Worm (Caenorhabditis elegans) whole organism, mixed stage, embryonic: ENCODE results near the gene C29E4.17.

Experiments
- M03D4.4 ChIP-seq: sonication (generic microtip); optimal IDR thresholded peaks from 2 replicates; lab custom pipeline; 2017; ENCODE audit warnings: mild to moderate bottlenecking, missing genetic modification characterization, missing compliant biosample characterization
- bed-3 ChIP-seq: fragments of 200-800 bp; sonication (Bioruptor generic); optimal IDR thresholded peaks from 3 replicates; lab custom pipeline; 2018; ENCODE audit warnings: mild to moderate bottlenecking, missing genetic modification characterization, moderate library complexity, missing compliant biosample characterization
- blmp-1 ChIP-seq: fragments of 150-350 bp; optimal IDR thresholded peaks from 2 replicates; lab custom pipeline; 2014; ENCODE audit warnings: missing biosample characterization, missing genetic modification characterization
- ceh-43 ChIP-seq: fragments of 200-800 bp; sonication (Bioruptor generic); optimal IDR thresholded peaks from 2 replicates; lab custom pipeline; 2018; ENCODE audit warnings: mild to moderate bottlenecking, missing genetic modification characterization, moderate library complexity, missing compliant biosample characterization
- ceh-83 ChIP-seq: fragments of 200-800 bp; sonication (Bioruptor generic); optimal IDR thresholded peaks from 2 replicates; lab custom pipeline; 2018; ENCODE audit warnings: mild to moderate bottlenecking, missing genetic modification characterization, missing compliant biosample characterization
- ces-1 ChIP-seq: fragments of 150-350 bp; optimal IDR thresholded peaks from 2 replicates; lab custom pipeline; 2014; ENCODE audit warnings: missing biosample characterization, missing genetic modification reagents, missing genetic modification characterization
- cnd-1 ChIP-seq: fragments of 200-800 bp; sonication (Bioruptor generic); optimal IDR thresholded peaks from 2 replicates; lab custom pipeline; 2018; ENCODE audit warnings: mild to moderate bottlenecking, missing genetic modification characterization, missing compliant biosample characterization
- drap-1 ChIP-seq: fragments of 200-800 bp; sonication (Bioruptor generic); optimal IDR thresholded peaks from 3 replicates; lab custom pipeline; 2018; ENCODE audit warnings: mild to moderate bottlenecking, missing genetic modification characterization, missing compliant biosample characterization
- elt-1 ChIP-seq: sonication (generic microtip); optimal IDR thresholded peaks from 2 replicates; lab custom pipeline; 2017; ENCODE audit warnings: missing genetic modification characterization, mild to moderate bottlenecking, missing compliant biosample characterization, antibody characterized with exemption, moderate library complexity, borderline replicate concordance; ENCODE audit not compliant: insufficient read depth
- elt-3 ChIP-seq: fragments of 150-350 bp; optimal IDR thresholded peaks from 2 replicates; lab custom pipeline; 2014; ENCODE audit warnings: missing biosample characterization, missing genetic modification characterization
- hlh-1 ChIP-seq: fragments of 150-350 bp; optimal IDR thresholded peaks from 2 replicates; lab custom pipeline; 2014; ENCODE audit warnings: missing biosample characterization, missing genetic modification reagents, missing genetic modification characterization
- lin-13 ChIP-seq: fragments of 150-350 bp; optimal IDR thresholded peaks from 2 replicates; lab custom pipeline; 2014; ENCODE audit warnings: missing biosample characterization, missing genetic modification characterization
- lin-32 ChIP-seq: fragments of 200-800 bp; sonication (Bioruptor generic); optimal IDR thresholded peaks from 2 replicates; lab custom pipeline; 2018; ENCODE audit warnings: mild to moderate bottlenecking, missing genetic modification characterization, missing compliant biosample characterization
- lsy-2 ChIP-seq: fragments of 150-350 bp; optimal IDR thresholded peaks from 2 replicates; lab custom pipeline; 2014; ENCODE audit warnings: missing biosample characterization, missing genetic modification characterization
- mab-5 ChIP-seq: fragments of 150-350 bp; optimal IDR thresholded peaks from 2 replicates; lab custom pipeline; 2014; ENCODE audit warnings: missing biosample characterization, missing genetic modification characterization
- mep-1 ChIP-seq: fragments of 150-350 bp; optimal IDR thresholded peaks from 2 replicates; lab custom pipeline; 2017; ENCODE audit warnings: missing biosample characterization, missing genetic modification reagents, missing genetic modification characterization, inconsistent platforms
- mls-2 ChIP-seq: sonication (generic microtip); optimal IDR thresholded peaks from 2 replicates; lab custom pipeline; 2016; ENCODE audit warnings: mild to moderate bottlenecking, missing genetic modification characterization, moderate library complexity, missing compliant biosample characterization
- nhr-12 ChIP-seq: fragments of 150-350 bp; optimal IDR thresholded peaks from 2 replicates; lab custom pipeline; 2014; ENCODE audit warnings: missing biosample characterization, missing genetic modification characterization
- nhr-2 ChIP-seq: fragments of 150-350 bp; optimal IDR thresholded peaks from 2 replicates; lab custom pipeline; 2014; ENCODE audit warnings: missing biosample characterization, missing genetic modification characterization
- nhr-237 ChIP-seq: fragments of 150-350 bp; optimal IDR thresholded peaks from 2 replicates; lab custom pipeline; 2014; ENCODE audit warnings: missing biosample characterization, missing genetic modification characterization
- pha-4 ChIP-seq: fragments of 150-350 bp; optimal IDR thresholded peaks from 2 replicates; lab custom pipeline; 2018; ENCODE audit warnings: missing biosample characterization, missing genetic modification reagents, missing genetic modification characterization
- sptf-1 ChIP-seq: sonication (generic microtip); optimal IDR thresholded peaks from 2 replicates; lab custom pipeline; 2017; ENCODE audit warnings: mild to moderate bottlenecking, missing genetic modification characterization, moderate library complexity, missing compliant biosample characterization
- unc-120 ChIP-seq: sonication (generic microtip); optimal IDR thresholded peaks from 2 replicates; lab custom pipeline; 2017; ENCODE audit warnings: missing genetic modification characterization, missing compliant biosample characterization; ENCODE audit not compliant: poor library complexity, severe bottlenecking
- unc-39 ChIP-seq: fragments of 150-350 bp; optimal IDR thresholded peaks from 2 replicates; lab custom pipeline; 2014; ENCODE audit warnings: missing biosample characterization, missing genetic modification characterization
- unc-62 ChIP-seq: fragments of 150-350 bp; optimal IDR thresholded peaks from 2 replicates; lab custom pipeline; 2014; ENCODE audit warnings: missing biosample characterization, missing genetic modification reagents, missing genetic modification characterization
- zip-8 ChIP-seq: fragments of 150-350 bp; optimal IDR thresholded peaks from 2 replicates; lab custom pipeline; 2014; ENCODE audit warnings: missing biosample characterization, missing genetic modification characterization
- ztf-11 ChIP-seq: fragments of 150-350 bp; optimal IDR thresholded peaks from 2 replicates; lab custom pipeline; 2014; ENCODE audit warnings: missing biosample characterization, missing genetic modification characterization

Gene C29E4.17

ce11 chrIII:7947677-7948076 is 25.4 kb downstream of the C29E4.17 start:
- no peak for TF ChIP-seq bed-3
- no peak for TF ChIP-seq mls-2 (tag; lab: Kevin White, UChicago)

DNA sequence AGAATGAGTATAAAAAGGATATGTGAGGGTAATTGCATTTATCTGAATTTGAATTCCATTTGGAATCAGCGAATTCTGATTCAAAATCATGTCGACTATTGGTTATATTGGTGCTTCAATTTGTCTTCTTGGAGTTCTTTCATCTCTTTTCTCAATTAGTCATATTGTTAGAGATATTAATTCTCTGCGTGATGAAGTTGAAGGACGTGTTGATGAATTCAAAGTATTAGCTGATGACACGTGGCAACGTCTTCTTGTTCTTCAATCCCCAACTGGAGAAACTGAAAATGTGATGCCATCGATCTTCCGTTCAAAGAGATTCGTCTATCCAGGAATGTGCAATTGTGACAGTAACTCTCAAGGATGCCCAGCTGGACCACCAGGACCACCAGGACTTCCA is 26.5 kb downstream of the C29E4.17 start, which contains the start of gene col-90:
TSS of gene col-90 (plus strand) at position 37 of the 400 bp plus-strand sequence.
- TF ChIP-seq ztf-11 (tag; lab: Kevin White, UChicago) (no peak), ces-1 (no peak), elt-1 (no peak), mep-1 (tag; lab: Kevin White, UChicago) (no peak), sptf-1 (tag; lab: Kevin White, UChicago) (no peak), zip-8 (tag; lab: Kevin White, UChicago) (no peak), ceh-83 (GFP tag; lab: Kevin White, UChicago) (no peak), lin-13 (no peak), unc-39 (tag; lab: Kevin White, UChicago) (no peak), hlh-1 (no peak), elt-3 (tag; lab: Kevin White, UChicago) (no peak), mab-5 (tag; lab: Kevin White, UChicago) (no peak), nhr-12 (tag; lab: Kevin White, UChicago) (no peak), unc-62 (GFP tag; lab: Kevin White, UChicago) (no peak), ceh-43 (no peak), bed-3 (no peak), drap-1 (GFP tag; lab: Kevin White, UChicago) (no peak), blmp-1 (no peak)

ce11 chrIII:7950447-7950846 is 28.1 kb downstream of the C29E4.17 start:
- TF ChIP-seq ces-1 = no peak
- TF ChIP-seq, all 35 proteins: peak for 0

- no peak for TF ChIP-seq zip-8 (tag; lab: Kevin White, UChicago)
- TF ChIP-seq mep-1 (tag; lab: Kevin White, UChicago) = peak; percentile 14
- TF ChIP-seq lsy-2 (tag; lab: Kevin White, UChicago) = peak; percentile 24
These were observed 29.9 kb downstream of the C29E4.17 start, which contains the start of gene C29E4.15 for ce11 chrIII:7952077-7952765. TSS of gene C29E4.15 (plus strand) at chrIII:7952623.

ce11 chrIII:7953208-7953607 is 30.9 kb downstream of the C29E4.17 start, which contains the start of gene let-754:
TSS of gene let-754 (minus strand) at chrIII:7953308.
- TF ChIP-seq bed-3 (no peak), cnd-1 (tag; lab: Kevin White, UChicago) (no peak), drap-1 (GFP tag; lab: Kevin White, UChicago) (no peak), lsy-2 (tag; lab: Kevin White, UChicago) (no peak), nhr-12 (tag; lab: Kevin White, UChicago) (no peak), ztf-11 (tag; lab: Kevin White, UChicago) (no peak), unc-120 (no peak), pha-4 (tag; lab: Kevin White, UChicago) (no peak), elt-1 (no peak), nhr-237 (no peak), ceh-83 (GFP tag; lab: Kevin White, UChicago) (no peak), unc-39 (tag; lab: Kevin White, UChicago) (no peak), mls-2 (tag; lab: Kevin White, UChicago) (no peak), M03D4.4 (tag; lab: Kevin White, UChicago) (no peak), sptf-1 (tag; lab: Kevin White, UChicago) (no peak), nhr-2 (tag; lab: Kevin White, UChicago) (no peak), hlh-1 (no peak), lin-32 (GFP tag; lab: Kevin White, UChicago) (no peak), unc-62 (GFP tag; lab: Kevin White, UChicago) (no peak), lin-13 (no peak)

DNA sequence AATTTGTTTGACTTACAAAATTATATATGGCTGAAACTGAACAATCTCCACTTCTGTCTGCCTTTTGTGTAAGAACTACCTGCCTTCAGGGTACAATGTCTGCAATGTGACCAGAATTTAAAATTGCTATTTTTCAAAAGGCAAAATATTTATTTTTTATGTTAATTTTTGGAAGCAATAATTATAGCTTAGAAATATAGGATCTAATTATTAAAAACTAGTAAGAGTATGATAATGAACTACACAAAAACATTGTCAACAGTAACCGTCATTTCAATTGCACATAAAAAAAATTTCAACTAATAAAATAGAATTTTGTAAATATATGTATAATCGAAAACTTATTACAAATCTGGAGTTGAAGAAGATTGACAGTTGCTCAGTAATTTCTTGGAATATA is 34.7 kb downstream of the C29E4.17 start, which contains the start of gene C29E4.9:
TSS of gene C29E4.9 (minus strand) at position 101 of the 400 bp plus-strand sequence.
- no peak for TF ChIP-seq nhr-2 (tag; lab: Kevin White, UChicago)
